Worm (Caenorhabditis elegans): ENCODE data around the gene C02B4.3.
A peak's percentile ranks its signal among the peaks of the same experiment; 100 is the strongest.

Gene C02B4.3

DNA sequence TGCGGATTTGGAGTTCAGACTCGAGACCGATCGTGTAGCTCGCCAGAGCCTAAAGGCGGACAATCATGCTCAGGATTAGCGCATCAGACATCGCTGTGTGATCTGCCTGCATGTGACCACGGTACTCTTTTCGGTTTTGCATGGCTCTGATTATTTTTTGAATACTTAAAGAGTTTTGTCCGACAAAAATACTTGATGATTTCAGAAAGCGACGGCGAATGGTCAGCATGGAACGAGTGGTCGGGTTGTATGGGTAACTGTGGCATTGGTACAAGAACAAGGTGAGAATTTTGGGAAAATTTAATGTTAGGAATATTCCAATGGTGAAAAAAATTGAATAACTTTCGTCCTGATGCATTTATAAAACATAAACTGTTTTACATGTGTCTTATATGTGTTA, 27.8 kb upstream of the C02B4.3 start:
- TF ChIP-seq unc-130 (tag; optimal IDR thresholded peaks at IDR 0.05) (no peak), efl-1 (optimal IDR thresholded peaks at IDR 0.05) (no peak), efl-1 (GFP tag; optimal IDR thresholded peaks at IDR 0.05 in 1 of 2) (peak in 1 of 2 experiments; percentile 3)

DNA sequence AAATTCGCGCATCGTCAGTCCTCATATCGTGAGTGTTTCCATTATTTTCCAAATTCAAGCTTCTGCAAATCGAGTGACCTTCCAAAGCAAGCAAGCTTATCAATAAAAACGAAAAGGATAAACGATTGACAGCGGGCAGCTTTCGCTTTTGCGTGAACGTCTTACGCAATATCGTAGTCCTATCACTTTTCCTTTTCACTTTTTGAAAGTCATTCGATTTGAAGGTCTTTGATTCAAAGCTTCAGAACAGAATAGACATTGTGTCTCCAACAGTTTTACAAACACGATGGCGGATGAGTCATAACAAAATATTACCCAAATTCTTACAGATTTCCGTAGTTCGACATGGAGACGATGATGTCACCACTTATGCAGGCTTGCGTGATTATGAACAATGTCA, 20.0 kb upstream of the C02B4.3 start:
- peak; percentile 98 for TF ChIP-seq blmp-1 (tag; optimal IDR thresholded peaks at IDR 0.05)
- no peak for TF ChIP-seq mdl-1 (tag; optimal IDR thresholded peaks at IDR 0.05)

DNA sequence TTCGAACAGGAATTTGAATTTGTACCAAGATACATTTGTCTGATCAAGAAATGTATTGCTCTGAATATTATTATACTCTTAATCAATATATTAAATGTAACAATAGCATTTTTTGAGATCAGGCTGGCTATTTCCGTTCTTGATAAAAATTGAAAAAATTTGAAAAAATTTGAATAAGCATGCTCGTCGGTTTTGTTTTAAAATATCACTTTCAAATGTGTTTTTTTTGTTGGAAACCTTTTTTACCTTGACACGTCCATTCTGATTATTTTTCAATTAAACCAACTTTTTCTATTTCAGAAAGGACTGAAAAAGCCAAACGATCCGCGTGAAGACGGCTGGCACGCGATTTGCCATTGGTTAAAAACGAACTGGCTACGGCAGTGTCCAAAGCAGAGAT, 18.9 kb upstream of the C02B4.3 start, which contains the start of gene adt-1:
Gene adt-1, plus strand, starts transcription at position 301 of the 400 bp plus-strand sequence.
- no peak for TF ChIP-seq fos-1 (tag; optimal IDR thresholded peaks at IDR 0.05)
- TF ChIP-seq lsy-2 (tag; optimal IDR thresholded peaks at IDR 0.05), result no peak
- TF ChIP-seq aha-1 (tag; optimal IDR thresholded peaks at IDR 0.05), result no peak

DNA sequence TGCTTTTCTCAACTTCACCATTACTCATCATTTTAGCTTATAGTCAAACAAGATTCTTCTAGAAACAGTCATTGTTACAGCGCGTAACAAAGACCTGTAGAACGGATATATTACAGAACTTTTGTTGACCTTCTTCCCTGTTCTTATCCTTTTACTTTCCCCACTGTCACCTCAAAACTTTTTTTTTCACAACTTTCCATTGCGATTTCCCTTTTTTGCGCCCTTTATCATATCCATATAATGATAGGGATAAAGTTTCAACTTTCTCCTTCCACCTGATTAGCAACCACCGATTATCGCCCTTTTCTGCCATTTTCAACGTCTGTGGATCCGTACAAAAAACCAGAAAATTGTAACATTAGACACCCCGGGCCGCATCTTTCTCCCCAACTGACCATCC, 17.5 kb upstream of the C02B4.3 start:
- TF ChIP-seq hpl-2 (GFP tag; optimal IDR thresholded peaks at IDR 0.05) (no peak), lir-3 (tag; optimal IDR thresholded peaks at IDR 0.05; ENCODE audit: poor library complexity) (no peak), blmp-1 (tag; optimal IDR thresholded peaks at IDR 0.05) (peak; percentile 94), ces-1 (GFP tag; optimal IDR thresholded peaks at IDR 0.05) (no peak), efl-1 (optimal IDR thresholded peaks at IDR 0.05) (no peak), efl-1 (GFP tag; optimal IDR thresholded peaks at IDR 0.05 in 1 of 2) (peak in 1 of 2 experiments; percentile 61)

DNA sequence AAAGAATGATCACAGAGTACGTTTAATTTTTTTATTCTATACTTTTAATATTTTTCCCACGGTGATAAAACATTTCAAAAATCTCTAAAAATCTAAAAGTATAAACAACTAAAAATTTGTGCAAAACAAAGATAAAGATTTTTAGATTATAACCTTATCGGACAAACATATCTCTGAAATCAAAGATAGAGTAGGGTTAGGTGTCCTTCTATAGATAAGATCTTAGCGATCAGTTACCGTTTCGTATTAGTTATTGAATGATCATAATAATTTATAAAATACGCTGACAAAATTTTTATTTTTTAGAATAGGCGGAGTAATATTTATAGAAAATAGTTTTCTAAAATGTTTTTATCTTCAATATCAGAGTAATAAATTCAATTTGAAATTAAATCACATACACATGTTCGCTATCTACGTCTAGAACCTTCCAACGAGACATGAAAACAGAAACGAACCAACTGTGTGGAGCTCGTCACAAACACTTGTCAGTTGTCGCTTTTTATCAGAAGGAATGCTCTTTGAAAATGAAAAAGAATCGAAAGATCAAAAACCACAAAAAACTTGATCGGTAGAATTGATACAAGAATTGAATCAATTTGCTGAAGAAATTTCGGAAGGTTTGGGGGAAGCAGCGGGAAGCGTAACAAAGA, 12.1 kb upstream of the C02B4.3 start:
- TF ChIP-seq mep-1 (tag; optimal IDR thresholded peaks at IDR 0.05) (peak; percentile 34), ama-1 (optimal IDR thresholded peaks at IDR 0.05) (no peak), nhr-85 (tag) (peak; percentile 96), nhr-12 (tag; optimal IDR thresholded peaks at IDR 0.05) (no peak), nhr-90 (tag; optimal IDR thresholded peaks at IDR 0.05; ENCODE audit: poor library complexity) (peak; percentile 14), lin-13 (GFP tag; optimal IDR thresholded peaks at IDR 0.05) (no peak), mdl-1 (tag; optimal IDR thresholded peaks at IDR 0.05) (no peak), nhr-77 (tag; optimal IDR thresholded peaks at IDR 0.05) (no peak), nhr-20 (tag; optimal IDR thresholded peaks at IDR 0.05) (peak; percentile 46), elt-2 (tag; optimal IDR thresholded peaks at IDR 0.05) (peak; percentile 2), tlp-1 (tag; optimal IDR thresholded peaks at IDR 0.05) (peak; percentile 18), fkh-4 (tag; optimal IDR thresholded peaks at IDR 0.05; ENCODE audit: borderline replicate concordance) (no peak), swsn-7 (tag; optimal IDR thresholded peaks at IDR 0.05) (no peak), mef-2 (tag; optimal IDR thresholded peaks at IDR 0.05) (no peak), efl-3 (GFP tag; optimal IDR thresholded peaks at IDR 0.05) (peak; percentile 65), nhr-28 (tag; optimal IDR thresholded peaks at IDR 0.05) (no peak), tbx-2 (tag; optimal IDR thresholded peaks at IDR 0.05) (no peak), snu-23 (GFP tag; optimal IDR thresholded peaks at IDR 0.05) (peak; percentile 40), pax-3 (tag; optimal IDR thresholded peaks at IDR 0.05) (no peak), F16B12.6 (tag; optimal IDR thresholded peaks at IDR 0.05) (no peak), rnt-1 (tag; optimal IDR thresholded peaks at IDR 0.05) (peak; percentile 75), nhr-71 (tag; optimal IDR thresholded peaks at IDR 0.05) (peak; percentile 64), efl-1 (optimal IDR thresholded peaks at IDR 0.05) (no peak), efl-1 (GFP tag; optimal IDR thresholded peaks at IDR 0.05 in 1 of 2) (no peak), blmp-1 (tag; optimal IDR thresholded peaks at IDR 0.05) (no peak), lin-14 (GFP tag; optimal IDR thresholded peaks at IDR 0.05) (peak; percentile 59), dsc-1 (tag; optimal IDR thresholded peaks at IDR 0.05) (no peak), nhr-19 (GFP tag; conservative IDR thresholded peaks at IDR 0.05) (peak; percentile 28; the same call in 1 of the 2 replicates)
